Worm (Caenorhabditis elegans) whole organism, dauer: Measurements from ENCODE around the gene Y47D3A.1.
"Not testable (repeated sequence)": the region's sequence is repeated elsewhere in the genome, so short reads cannot be mapped to it uniquely, and the experiment has no call there.

Experiments
- unc-62 ChIP-seq: sonication (generic microtip); optimal IDR thresholded peaks from 2 replicates; lab custom pipeline; 2017; ENCODE audit warnings: missing biosample characterization, missing genetic modification reagents, missing genetic modification characterization

Y47D3A.1 gene

ce11 chrIII:11141791-11142490, at the start of gene Y47D3A.1, which contains the start of gene pola-1:
Gene Y47D3A.1 (minus strand): TSS chrIII:11141841.
Gene pola-1 (plus strand): TSS chrIII:11142448.
- no peak for TF ChIP-seq unc-62

DNA sequence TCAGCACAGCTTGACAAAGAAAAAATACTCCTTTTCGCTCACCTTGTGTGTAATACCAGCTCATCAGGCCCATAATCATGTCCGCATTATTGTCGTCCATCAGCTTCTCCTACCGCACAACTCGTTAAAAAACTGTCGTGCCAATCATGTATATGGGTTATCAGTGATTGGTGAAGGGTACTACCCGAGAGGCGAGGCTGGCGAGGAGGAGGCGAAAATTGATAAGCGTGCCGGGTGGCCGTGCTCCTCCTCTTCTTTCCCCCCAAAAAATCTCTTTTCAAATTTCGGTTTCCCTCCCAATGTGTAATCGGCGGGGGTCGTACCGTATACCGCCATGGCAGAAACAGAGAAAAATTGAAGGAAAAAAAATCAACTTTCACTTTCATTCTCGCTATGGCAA, 46.5 kb upstream of the Y47D3A.1 start:
- no peak for TF ChIP-seq unc-62

DNA sequence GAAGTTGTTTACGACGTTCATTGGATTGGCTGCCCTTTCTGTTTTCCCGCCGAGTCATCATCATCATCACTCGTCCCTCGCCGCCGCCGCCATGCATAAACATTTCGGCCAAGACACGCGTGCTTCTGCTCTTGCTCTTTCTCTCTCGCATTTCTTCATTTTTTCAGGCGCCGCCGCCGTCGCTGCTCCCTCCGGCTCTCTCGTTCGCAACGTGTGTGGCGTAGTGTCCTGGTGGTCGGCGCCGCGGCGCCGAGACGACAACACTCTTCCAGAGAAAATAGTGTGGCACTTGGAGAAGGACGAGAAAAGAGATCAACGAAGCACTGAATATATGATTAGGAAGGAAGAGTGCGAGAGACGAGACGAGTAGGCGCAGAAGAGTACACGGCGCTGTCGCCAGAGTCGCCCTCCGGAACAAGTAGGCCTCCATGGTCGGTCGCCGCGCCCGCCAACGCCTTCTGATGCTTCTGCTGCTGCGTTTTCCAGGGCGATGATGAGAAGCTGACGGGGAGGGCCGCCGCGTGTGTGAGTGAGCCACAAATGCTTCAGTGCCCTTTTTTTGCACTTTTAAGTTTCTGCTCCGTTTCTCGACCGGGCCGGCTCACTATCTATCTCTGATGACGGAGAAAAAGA, 44.0 kb upstream of the Y47D3A.1 start:
- no peak for TF ChIP-seq unc-62

DNA sequence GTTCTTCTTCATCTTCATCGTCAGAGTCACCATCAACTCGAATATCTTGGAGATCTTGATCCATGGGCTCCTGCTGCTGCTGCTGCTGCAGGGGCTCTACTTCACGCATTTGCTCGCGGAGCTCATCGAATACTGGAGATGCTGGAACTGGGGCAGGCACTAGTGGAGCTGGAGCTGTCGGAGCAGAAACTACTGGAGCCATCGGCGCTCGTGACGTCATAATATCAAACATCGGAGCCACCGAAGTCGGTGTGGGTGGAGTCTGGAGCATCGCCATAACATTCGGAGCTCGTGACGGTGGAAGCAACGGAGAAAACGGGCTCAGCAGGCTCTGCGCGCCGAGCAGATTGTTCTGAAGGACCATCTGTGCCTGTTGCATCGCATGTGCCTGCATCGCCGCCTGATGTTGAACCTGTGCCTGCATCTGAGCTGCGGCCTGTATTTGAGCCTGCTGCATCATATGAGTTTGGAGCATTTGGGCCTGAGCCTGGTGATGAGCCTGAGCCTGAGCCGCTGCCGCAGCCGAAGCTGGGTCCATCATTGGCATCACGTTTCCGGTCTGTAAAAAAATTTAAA, 34.1 kb upstream of the Y47D3A.1 start:
- no peak for TF ChIP-seq unc-62

DNA sequence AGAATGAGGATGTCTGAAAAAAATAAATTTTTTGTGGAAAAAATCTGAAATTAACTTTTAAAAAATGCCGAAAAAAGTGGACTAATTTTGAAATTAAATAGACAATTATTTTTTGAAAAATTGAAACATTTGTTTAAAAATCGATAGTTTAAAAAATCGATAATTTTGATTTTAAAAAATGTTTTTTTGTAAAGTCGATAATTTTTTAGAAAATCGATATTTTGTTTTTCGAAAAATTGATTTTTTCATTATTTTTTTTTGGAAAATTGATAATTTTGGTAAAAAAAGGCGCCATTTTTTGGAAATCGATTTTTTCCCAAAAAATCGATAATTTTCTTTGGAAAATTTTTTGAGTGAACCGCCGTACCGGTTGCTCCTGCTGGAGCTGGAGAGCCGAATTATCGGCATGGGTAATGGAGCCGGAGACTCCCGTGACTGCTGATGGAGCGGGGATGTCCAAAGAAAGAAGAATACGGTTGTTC, 30.6 kb upstream of the Y47D3A.1 start:
- TF ChIP-seq unc-62, result no peak

- no peak for TF ChIP-seq unc-62
Measured at ce11 chrIII:11170509-11170908, 28.9 kb upstream of the Y47D3A.1 start.

ce11 chrIII:11169680-11170079, 28.0 kb upstream of the Y47D3A.1 start:
- no peak for TF ChIP-seq unc-62

- no peak for TF ChIP-seq unc-62
Measured at ce11 chrIII:11157916-11158315, 16.3 kb upstream of the Y47D3A.1 start.

ce11 chrIII:11157099-11157498, 15.5 kb upstream of the Y47D3A.1 start, which contains the start of gene Y47D3A.31:
Gene Y47D3A.31 (minus strand): TSS chrIII:11157199.
- TF ChIP-seq unc-62, result no peak

ce11 chrIII:11154527-11154926, 12.9 kb upstream of the Y47D3A.1 start, which contains the start of gene cku-70:
Gene cku-70 (plus strand): TSS chrIII:11154827.
- TF ChIP-seq unc-62, result no peak

- TF ChIP-seq unc-62, result no peak
Measured at ce11 chrIII:11149254-11149876, 7.7 kb upstream of the Y47D3A.1 start.

DNA sequence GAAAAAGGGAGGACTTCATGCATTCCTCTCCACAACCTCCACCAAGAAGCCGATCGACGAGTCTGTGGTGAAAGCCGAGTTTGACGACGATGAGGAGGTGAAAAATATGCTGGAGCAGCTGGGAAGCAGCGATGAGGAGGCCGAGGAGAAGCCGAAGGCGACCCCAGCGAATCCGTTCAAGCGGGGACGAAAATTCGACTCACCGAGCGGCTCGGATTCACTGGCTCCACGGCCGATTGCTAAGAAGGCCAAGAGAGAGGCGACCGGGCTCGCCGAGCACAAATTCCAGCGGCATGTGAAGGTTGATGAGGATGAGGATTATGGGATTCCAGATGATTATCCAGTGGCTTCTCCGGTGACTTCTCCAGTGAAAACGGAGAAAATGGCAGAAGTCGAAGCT, 1.3 kb upstream of the Y47D3A.1 start:
- TF ChIP-seq unc-62, result no peak

- TF ChIP-seq unc-62, result no peak
Measured at ce11 chrIII:11138922-11139321, 2.7 kb downstream of the Y47D3A.1 start, which contains the start of gene fbxa-128. Gene fbxa-128 (minus strand): TSS chrIII:11139113.

ce11 chrIII:11131475-11131874, 10.2 kb downstream of the Y47D3A.1 start, which contains the start of gene pha-1:
Gene pha-1 (plus strand): TSS chrIII:11131775.
- TF ChIP-seq unc-62, result not testable (repeated sequence)

DNA sequence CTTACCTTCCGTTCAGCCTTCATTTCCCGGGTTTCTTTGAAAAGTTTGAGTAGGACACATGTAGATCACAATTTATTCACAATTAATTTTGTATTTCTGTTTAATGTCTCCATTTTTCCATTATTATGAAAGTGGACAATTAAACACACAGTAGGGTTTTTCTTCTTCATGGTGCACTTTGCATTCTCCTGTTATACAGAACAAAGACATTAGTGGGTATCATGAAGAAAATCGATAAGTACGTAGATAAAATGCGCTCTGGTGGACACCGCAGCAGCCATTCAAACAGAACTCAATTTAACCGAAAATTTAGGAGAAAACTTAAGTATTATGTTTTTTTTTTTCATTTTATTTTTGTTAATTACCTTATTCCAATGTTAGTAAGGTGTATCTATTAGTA, 12.3 kb downstream of the Y47D3A.1 start:
- TF ChIP-seq unc-62, result no peak

- TF ChIP-seq unc-62, result no peak
Measured at ce11 chrIII:11127528-11127927, 14.1 kb downstream of the Y47D3A.1 start, which contains the start of gene Y48A6C.8. Gene Y48A6C.8 (minus strand): TSS chrIII:11127628.

ce11 chrIII:11123844-11124243, 17.8 kb downstream of the Y47D3A.1 start:
- no peak for TF ChIP-seq unc-62
